Fruit fly (Drosophila melanogaster) whole organism: ENCODE measurements around the gene Cpr78Cb.

Experiments
- CG8478 ChIP-seq: fragments of >200 bp; optimal IDR thresholded peaks from 2 replicates; lab custom pipeline; 2018; ENCODE audit warnings: inconsistent platforms
- Dll ChIP-seq: fragments of >200 bp; optimal IDR thresholded peaks from 2 replicates; lab custom pipeline; 2017
- EcR ChIP-seq, 2 experiments: fragments of >200 bp; optimal IDR thresholded peaks; 2 replicates each; lab custom pipeline; 2017; ENCODE audit warnings: missing biosample characterization in 2 of 2, missing genetic modification characterization in 2 of 2, missing genetic modification reagents in 2 of 2
- pan ChIP-seq: fragments of >200 bp; optimal IDR thresholded peaks from 2 replicates; lab custom pipeline; 2017
- psq ChIP-seq: fragments of >200 bp; optimal IDR thresholded peaks from 2 replicates; lab custom pipeline; 2017
- usp ChIP-seq: fragments of >200 bp; optimal IDR thresholded peaks from 2 replicates; lab custom pipeline; 2017; ENCODE audit warnings: missing biosample characterization, missing genetic modification characterization, mixed read lengths

Cpr78Cb gene

DNA sequence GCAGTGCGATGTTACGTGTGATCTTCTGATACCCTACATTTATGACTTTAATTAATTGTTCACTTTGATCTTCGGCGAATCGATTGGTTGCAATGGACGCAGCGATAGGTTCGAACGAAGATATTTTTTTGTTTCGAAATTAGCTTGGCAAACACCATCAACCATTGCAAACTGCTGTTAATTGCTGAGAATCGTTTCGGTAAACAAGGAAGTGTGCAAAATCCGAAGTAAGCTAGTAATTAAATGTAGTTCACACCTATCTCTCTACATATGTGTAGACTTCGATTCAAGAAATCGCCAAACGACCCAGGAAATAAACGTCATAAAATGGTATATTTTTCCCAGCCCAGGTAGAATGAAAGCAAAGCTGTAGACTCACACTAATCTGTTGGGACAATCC, 4.1 kb downstream of the Cpr78Cb start, which contains the start of gene CG43702:
Gene CG43702 (plus strand): TSS at position 301 of the 400 bp plus-strand sequence.
- TF ChIP-seq EcR (GFP tag; optimal IDR thresholded peaks at IDR 0.05; lab: Kevin White, UChicago): no peak
- TF ChIP-seq Dll (lab: Kevin White, UChicago): no peak
- TF ChIP-seq CG8478: no peak
- no peak for TF ChIP-seq usp (GFP tag; lab: Kevin White, UChicago)
- no peak for TF ChIP-seq pan
- no peak for TF ChIP-seq psq (lab: Kevin White, UChicago)

DNA sequence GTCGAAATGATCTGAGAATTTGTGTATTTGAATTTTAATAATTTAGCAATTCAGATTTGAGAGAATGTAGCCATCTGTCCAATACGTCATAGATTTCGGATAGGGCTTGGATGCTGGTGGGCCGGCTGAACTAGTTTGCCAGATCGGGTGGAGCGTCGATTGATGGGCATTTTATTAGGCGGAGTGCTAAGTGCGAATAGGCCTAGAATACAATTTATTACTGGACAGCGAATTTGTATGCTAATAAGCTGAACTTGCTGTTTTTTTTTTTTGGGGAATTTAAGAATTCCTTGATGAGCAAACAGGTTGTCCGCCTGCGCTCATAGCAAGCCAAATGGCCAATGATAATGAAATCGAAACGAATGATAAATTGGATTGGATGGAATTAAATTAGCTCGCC, 4.9 kb downstream of the Cpr78Cb start:
- TF ChIP-seq pan (no peak), Dll (lab: Kevin White, UChicago) (no peak), EcR (GFP tag; optimal IDR thresholded peaks at IDR 0.05; lab: Kevin White, UChicago) (no peak), psq (lab: Kevin White, UChicago) (no peak), usp (GFP tag; lab: Kevin White, UChicago) (no peak), CG8478 (no peak)

DNA sequence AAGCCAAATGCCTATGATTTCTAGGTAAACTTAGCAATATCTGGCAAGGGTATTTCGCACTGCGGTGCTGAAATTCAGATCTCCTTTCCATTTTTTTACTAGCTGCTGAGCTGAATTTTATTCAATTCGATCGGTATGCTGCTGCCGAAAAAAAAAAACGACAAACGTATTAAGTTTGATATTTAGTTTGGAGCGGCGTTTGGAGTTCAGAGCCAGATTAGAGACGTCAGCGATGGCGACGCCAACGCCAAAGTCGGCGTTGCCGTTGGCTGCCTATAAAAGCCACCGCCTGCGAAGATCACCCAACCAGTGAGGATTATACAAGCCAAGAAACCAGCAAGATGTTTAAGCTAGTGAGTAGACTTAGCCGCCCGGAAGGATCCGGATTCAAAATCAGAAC, 6.0 kb downstream of the Cpr78Cb start, which contains the start of gene Cpr78Cc:
Gene Cpr78Cc (plus strand): TSS at position 301 of the 400 bp plus-strand sequence.
- TF ChIP-seq pan: no peak
- TF ChIP-seq EcR (GFP tag; optimal IDR thresholded peaks at IDR 0.05; lab: Kevin White, UChicago): no peak
- TF ChIP-seq psq (lab: Kevin White, UChicago): no peak
- no peak for TF ChIP-seq usp (GFP tag; lab: Kevin White, UChicago)
- TF ChIP-seq CG8478: no peak
- no peak for TF ChIP-seq Dll (lab: Kevin White, UChicago)

DNA sequence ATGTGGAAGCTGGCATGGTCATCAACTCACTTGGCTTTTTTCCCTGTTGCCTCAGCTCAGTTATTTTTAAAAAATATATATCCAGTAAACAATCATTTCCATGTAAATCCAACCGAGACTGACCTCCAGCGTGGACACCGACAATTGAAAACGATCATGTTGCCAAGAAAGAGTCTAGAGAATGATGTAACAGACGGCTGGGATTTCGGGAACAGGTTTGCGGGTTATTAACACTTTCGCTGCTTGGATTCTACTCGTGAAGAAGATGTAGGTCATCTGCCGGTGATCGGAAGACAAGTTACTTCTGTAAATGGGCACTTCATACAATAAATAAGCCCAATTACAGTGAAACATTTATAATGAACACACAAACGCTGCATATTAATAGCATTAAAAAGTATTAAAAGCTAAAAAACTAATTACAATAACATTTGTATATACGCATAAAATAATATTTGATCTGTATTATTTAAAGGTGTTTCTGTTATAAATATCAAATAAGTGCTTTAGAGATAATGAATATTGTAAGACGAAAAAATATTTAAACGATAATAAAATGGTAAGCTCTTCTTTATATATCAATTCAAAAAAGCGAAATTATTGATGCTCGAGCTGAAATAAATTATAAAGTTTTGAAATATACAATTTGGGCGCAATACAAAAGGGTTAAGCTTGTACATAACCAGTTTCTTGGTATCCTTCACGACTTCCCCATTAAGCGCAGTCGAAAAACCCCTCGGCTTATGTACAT, 7.6 kb downstream of the Cpr78Cb start:
- TF ChIP-seq pan (no peak), psq (lab: Kevin White, UChicago) (no peak), Dll (lab: Kevin White, UChicago) (no peak), CG8478 (no peak), usp (GFP tag; lab: Kevin White, UChicago) (no peak), EcR (GFP tag; optimal IDR thresholded peaks at IDR 0.05; lab: Kevin White, UChicago) (no peak)

DNA sequence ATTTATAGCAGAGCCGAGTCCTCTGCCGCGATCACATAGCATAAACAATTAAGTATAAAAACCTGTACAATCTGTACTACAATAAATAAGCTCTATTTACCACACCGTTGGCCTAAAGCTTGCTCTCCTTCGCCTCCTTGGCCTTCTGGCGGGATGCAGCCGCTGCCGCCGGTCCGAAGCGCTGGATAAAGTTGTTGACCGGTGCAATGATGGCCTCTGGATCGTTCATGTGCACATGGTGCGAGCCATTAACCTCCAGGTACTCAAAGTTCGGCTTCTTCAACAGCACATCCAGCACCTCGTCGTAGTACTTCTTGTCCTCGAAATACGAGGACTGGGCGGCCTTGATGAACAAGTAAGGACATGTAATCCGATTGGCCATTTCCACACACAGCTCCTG, 8.2 kb downstream of the Cpr78Cb start:
- TF ChIP-seq Dll (lab: Kevin White, UChicago): no peak
- no peak for TF ChIP-seq EcR (GFP tag; optimal IDR thresholded peaks at IDR 0.05; lab: Kevin White, UChicago)

DNA sequence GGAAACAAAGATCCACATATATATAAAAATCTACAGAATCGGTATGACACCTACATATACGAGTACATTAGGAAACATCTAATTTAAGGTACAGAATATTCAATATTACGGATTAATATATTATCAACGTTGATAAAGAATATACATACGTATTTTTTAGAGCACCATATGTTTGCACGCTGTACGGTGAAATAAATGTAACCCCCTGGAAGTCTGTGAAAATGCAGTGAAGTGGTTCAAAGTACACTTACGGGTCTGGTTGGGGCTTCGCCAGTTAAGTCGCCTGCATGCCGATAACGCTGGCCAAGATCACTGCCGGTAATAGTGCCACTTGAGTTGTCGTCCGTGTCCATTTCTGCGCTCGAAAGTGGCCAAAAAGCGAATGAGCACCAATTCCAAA, 9.4 kb downstream of the Cpr78Cb start:
- TF ChIP-seq CG8478 (no peak), pan (no peak), EcR (GFP tag; optimal IDR thresholded peaks at IDR 0.05; lab: Kevin White, UChicago) (no peak), usp (GFP tag; lab: Kevin White, UChicago) (no peak), Dll (lab: Kevin White, UChicago) (no peak), psq (lab: Kevin White, UChicago) (no peak)

DNA sequence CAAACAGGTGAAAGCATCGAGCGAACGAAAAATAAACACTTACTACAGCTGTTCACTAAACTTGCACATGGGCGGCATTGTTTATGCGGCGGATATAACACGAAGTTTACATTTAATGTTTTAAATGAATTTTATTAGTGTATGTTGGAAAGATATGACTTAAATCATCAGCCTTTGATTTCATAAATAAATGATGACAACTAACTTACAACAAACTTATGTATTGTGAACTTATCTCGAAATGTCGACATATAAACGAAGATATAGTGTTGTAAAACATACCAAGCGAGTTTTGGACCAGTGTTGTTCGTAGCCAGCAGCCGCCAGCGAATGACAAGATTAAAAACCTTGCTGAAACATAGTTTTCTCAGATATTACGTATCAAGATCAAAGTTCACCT, 10.1 kb downstream of the Cpr78Cb start, which contains the start of the genes CG11309 and CG7632:
Gene CG11309 (minus strand): TSS at position 259 of the 400 bp plus-strand sequence.
Gene CG7632 (plus strand): TSS at position 298 of the 400 bp plus-strand sequence.
- TF ChIP-seq CG8478 (no peak), pan (no peak), usp (GFP tag; lab: Kevin White, UChicago) (no peak), EcR (GFP tag; optimal IDR thresholded peaks at IDR 0.05; lab: Kevin White, UChicago) (no peak), psq (lab: Kevin White, UChicago) (no peak), Dll (lab: Kevin White, UChicago) (no peak)

DNA sequence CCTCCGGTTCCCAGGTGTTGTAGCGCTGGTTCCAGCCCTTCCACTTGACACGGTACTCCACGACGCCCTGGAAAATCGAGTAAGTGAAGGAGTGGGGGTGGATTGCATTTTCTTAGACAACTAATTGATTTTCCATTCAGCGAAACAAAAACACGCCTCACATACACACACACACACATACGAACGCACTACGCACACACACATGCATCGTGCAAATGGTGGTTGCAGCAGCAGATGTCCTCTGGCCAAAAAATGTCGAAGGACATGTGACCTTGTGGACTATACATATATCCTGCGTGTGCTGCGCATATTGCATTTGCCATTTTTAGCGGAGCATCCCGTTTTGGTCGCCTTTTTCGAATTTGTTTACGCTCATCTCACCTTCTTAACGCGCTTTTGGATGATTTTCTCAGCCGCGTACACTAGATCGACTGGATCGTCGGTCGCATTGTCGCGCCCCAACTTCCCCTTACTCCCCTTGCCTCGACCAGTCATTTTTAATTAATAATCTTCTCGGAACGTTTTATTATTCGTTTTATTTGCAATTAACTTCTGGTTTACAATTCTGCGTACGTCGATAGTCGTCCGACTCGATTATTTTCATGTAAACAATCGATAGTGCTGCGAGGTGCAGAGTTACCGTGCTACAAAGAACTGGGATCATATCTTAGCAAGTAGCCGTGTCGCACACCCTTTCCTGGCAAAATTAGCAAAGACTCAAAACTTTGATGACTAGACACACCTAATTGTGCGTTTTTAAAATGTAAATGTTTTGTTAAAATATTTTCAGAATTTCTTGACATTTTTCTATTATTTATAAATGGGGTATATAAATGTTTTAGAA, 23.3 kb downstream of the Cpr78Cb start, which contains the start of gene Pc:
Gene Pc (minus strand): TSS at position 605 of the 844 bp plus-strand sequence.
- TF ChIP-seq EcR (GFP tag; optimal IDR thresholded peaks at IDR 0.05; lab: Kevin White, UChicago): no peak
- no peak for TF ChIP-seq CG8478
- no peak for TF ChIP-seq pan
- TF ChIP-seq psq (lab: Kevin White, UChicago): no peak
- TF ChIP-seq usp (GFP tag; lab: Kevin White, UChicago): no peak
- no peak for TF ChIP-seq Dll (lab: Kevin White, UChicago)

DNA sequence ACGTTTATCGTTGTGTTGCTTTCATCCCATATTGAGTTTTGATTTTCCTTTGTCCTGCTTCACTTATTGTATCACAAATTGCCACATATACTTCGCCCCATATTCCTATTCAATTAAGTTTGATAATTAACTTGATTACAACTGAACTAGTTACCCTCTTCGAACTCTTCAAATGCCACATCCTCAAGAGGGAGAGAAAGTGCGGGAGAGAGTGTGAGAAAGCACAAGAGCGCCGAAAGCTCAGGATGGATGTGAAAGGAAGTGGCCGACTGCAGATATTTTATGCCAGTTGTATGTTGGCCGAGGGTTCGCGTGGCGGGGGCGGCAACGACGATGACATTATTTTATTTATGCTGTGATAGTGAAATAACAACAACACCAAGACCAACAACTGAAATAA, 24.2 kb downstream of the Cpr78Cb start, which contains the start of gene Rab26:
Gene Rab26 (plus strand): TSS at position 301 of the 400 bp plus-strand sequence.
- TF ChIP-seq EcR (GFP tag; optimal IDR thresholded peaks at IDR 0.05; lab: Kevin White, UChicago) (no peak), usp (GFP tag; lab: Kevin White, UChicago) (no peak), psq (lab: Kevin White, UChicago) (no peak), pan (no peak), CG8478 (no peak), Dll (lab: Kevin White, UChicago) (no peak)

DNA sequence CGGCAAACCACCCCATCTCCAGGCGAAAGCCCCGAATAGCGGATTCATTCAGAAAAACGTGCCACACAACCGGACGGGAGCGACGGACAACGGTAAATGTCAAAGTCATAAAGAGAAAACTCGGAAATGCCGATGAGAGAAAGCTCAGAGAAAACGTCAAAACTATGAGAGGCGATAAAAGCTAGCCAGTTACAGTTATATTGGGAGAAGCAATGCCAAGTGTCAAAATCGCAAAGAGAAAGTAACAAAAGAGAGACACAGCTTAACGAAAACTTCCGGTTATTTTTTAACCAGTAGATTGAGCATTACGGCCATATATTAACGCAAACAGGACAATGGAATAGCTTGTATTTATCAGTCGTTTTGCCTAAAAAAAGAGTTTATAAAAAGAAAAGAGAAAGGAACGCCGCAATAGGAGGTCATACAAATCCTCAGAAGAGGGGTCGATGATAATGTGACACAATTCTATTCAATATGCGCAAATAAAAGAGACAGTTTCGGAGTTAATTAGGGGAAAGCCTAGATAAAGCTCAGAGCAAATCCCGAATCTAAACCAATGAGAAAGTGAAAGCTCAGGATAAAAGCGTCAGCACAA, 25.1 kb downstream of the Cpr78Cb start:
- no peak for TF ChIP-seq Dll (lab: Kevin White, UChicago)
- no peak for TF ChIP-seq usp (GFP tag; lab: Kevin White, UChicago)
- no peak for TF ChIP-seq EcR (GFP tag; optimal IDR thresholded peaks at IDR 0.05; lab: Kevin White, UChicago)

DNA sequence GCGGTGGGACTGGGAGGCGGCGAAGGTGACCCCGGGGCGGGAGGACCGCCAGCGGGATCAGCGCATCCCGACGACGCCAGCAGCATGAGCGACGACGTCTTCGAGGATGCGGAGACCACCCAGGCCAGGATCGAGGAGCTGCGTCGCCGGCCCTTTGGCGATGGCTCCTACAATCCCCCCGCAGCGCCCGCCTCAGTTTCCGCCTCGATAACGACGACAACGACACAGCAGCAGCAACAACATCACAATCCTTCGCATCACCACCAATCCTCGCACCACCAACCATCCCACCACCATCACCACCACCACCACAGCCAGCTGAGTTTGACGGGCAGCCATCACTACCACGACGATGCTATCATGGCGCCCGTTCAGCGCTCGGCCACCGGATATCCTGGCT, 25.7 kb downstream of the Cpr78Cb start:
- TF ChIP-seq EcR (GFP tag; optimal IDR thresholded peaks at IDR 0.05; lab: Kevin White, UChicago) (no peak), CG8478 (no peak), psq (lab: Kevin White, UChicago) (no peak), Dll (lab: Kevin White, UChicago) (no peak), pan (no peak), usp (GFP tag; lab: Kevin White, UChicago) (no peak)
